Fruit fly (Drosophila melanogaster): ENCODE results near the gene U2af38.

The U2af38 gene

dm6 chr2L:298285-298644, 3.8 kb upstream of the U2af38 start (continued):
- TF ChIP-seq CG2120 (GFP tag; optimal IDR thresholded peaks at IDR 0.05) (no peak), trh (GFP tag; optimal IDR thresholded peaks at IDR 0.05) (no peak), CG6791 (GFP tag; IDR thresholded peaks at IDR 0.05; ENCODE audit: partially characterized antibody) (no peak), zfh2 (GFP tag; optimal IDR thresholded peaks at IDR 0.05) (no peak), rib (GFP tag; IDR thresholded peaks at IDR 0.05) (peak; percentile 18; the same call in 1 of the 2 replicates), oc (tag; optimal IDR thresholded peaks at IDR 0.05) (no peak), CG15073 (GFP tag; optimal IDR thresholded peaks at IDR 0.05) (no peak), CG31365 (tag; optimal IDR thresholded peaks at IDR 0.05) (no peak), CG1603 (tag; optimal IDR thresholded peaks at IDR 0.05) (no peak), CG6854 (GFP tag; optimal IDR thresholded peaks at IDR 0.05) (no peak), CG9727 (GFP tag; optimal IDR thresholded peaks at IDR 0.05) (peak; percentile 86), cwo (GFP tag; optimal IDR thresholded peaks at IDR 0.05) (no peak), ind (GFP tag; optimal IDR thresholded peaks at IDR 0.05) (no peak), CG16863 (GFP tag; optimal IDR thresholded peaks at IDR 0.05) (no peak), CG15269 (tag; optimal IDR thresholded peaks at IDR 0.05) (no peak), Dll (GFP tag; IDR thresholded peaks at IDR 0.05; ENCODE audit: partially characterized antibody) (no peak; the same call in 3 of the 4 replicates), Sry-δ (GFP tag; optimal IDR thresholded peaks at IDR 0.05) (no peak), Lhr (GFP tag; optimal IDR thresholded peaks at IDR 0.05) (no peak), CG1832 (GFP tag; optimal IDR thresholded peaks at IDR 0.05) (peak; percentile 91), CG8290 (GFP tag; optimal IDR thresholded peaks at IDR 0.05) (no peak), CG8290 (tag; optimal IDR thresholded peaks at IDR 0.05) (peak in 1 of 2 experiments; percentile 48), CG13296 (GFP tag; optimal IDR thresholded peaks at IDR 0.05) (no peak), CG1233 (GFP tag; optimal IDR thresholded peaks at IDR 0.05) (no peak), onecut (GFP tag; IDR thresholded peaks at IDR 0.05) (no peak), CG34422 (GFP tag; IDR thresholded peaks at IDR 0.05) (peak; percentile 54; the same call in 1 of the 3 replicates), kni (GFP tag; optimal IDR thresholded peaks at IDR 0.05) (no peak), cg (GFP tag; optimal IDR thresholded peaks at IDR 0.05) (no peak), so (GFP tag; IDR thresholded peaks at IDR 0.05) (no peak), CG2875 (GFP tag; optimal IDR thresholded peaks at IDR 0.05) (no peak), pho (GFP tag; optimal IDR thresholded peaks at IDR 0.05) (no peak), CG8944 (GFP tag; optimal IDR thresholded peaks at IDR 0.05) (no peak), ac (GFP tag; optimal IDR thresholded peaks at IDR 0.05) (no peak), Mad (GFP tag; optimal IDR thresholded peaks at IDR 0.05) (no peak), HLH3B (GFP tag; IDR thresholded peaks at IDR 0.05) (no peak), bcd (GFP tag; optimal IDR thresholded peaks at IDR 0.05) (no peak), Mes4 (GFP tag; optimal IDR thresholded peaks at IDR 0.05) (no peak), lola (GFP tag; optimal IDR thresholded peaks at IDR 0.05) (no peak), scrt (GFP tag; optimal IDR thresholded peaks at IDR 0.05) (peak; percentile 3), CG6654 (GFP tag; optimal IDR thresholded peaks at IDR 0.05) (no peak), CG1602 (GFP tag; optimal IDR thresholded peaks at IDR 0.05) (no peak), CG13624 (GFP tag; optimal IDR thresholded peaks at IDR 0.05) (no peak), CG17912 (GFP tag; optimal IDR thresholded peaks at IDR 0.05) (no peak), CG18619 (GFP tag; optimal IDR thresholded peaks at IDR 0.05) (no peak), E2f2 (GFP tag; IDR thresholded peaks at IDR 0.05) (no peak), shn (GFP tag; optimal IDR thresholded peaks at IDR 0.05) (no peak), CG9797 (GFP tag; optimal IDR thresholded peaks at IDR 0.05) (no peak), Hsf (GFP tag; optimal IDR thresholded peaks at IDR 0.05) (no peak)
